Worm (Caenorhabditis elegans): ENCODE data around the gene acbp-3.

DNA sequence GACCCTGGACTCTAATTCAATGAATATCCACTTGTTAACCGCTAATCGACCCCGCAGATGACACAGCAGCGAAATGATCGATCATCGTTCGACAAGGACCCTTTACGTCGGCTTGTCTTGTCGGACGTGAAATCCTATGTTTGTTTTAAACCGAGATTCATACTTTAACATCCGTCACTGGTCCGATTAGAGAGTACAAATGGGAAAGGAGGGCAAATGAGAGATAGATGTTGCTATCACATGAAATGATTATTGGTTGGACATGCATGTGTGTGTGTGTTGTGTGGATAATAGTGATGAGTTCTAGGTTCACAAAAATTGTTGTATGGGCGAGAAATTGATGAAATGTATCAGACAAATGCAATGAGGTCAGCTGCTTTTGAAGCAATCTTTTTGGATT, 6.6 kb downstream of the acbp-3 start:
- TF ChIP-seq egl-13 (tag; optimal IDR thresholded peaks at IDR 0.05) = no peak
- no peak for TF ChIP-seq elt-2 (tag; optimal IDR thresholded peaks at IDR 0.05)
- TF ChIP-seq nhr-20 (tag; optimal IDR thresholded peaks at IDR 0.05) = no peak
- no peak for TF ChIP-seq snpc-4 (tag; optimal IDR thresholded peaks at IDR 0.05)
- no peak for TF ChIP-seq fos-1 (tag; optimal IDR thresholded peaks at IDR 0.05)
- TF ChIP-seq lin-14 (GFP tag; optimal IDR thresholded peaks at IDR 0.05) = peak; percentile 69
- TF ChIP-seq egl-27 (tag; optimal IDR thresholded peaks at IDR 0.05) = no peak
- TF ChIP-seq nhr-11 (tag; optimal IDR thresholded peaks at IDR 0.05) = no peak
